Fruit fly (Drosophila melanogaster) whole organism, adult: ENCODE measurements around the gene CG34280.

Experiments
- CG11617 ChIP-seq: fragments of 200-800 bp; sonication (Bioruptor generic); optimal IDR thresholded peaks from 2 replicates; lab custom pipeline; 2017; ENCODE audit warnings: mild to moderate bottlenecking, missing biosample characterization, missing genetic modification reagents, missing genetic modification characterization
- CG12768 ChIP-seq: fragments of 200-800 bp; sonication (Bioruptor generic); optimal IDR thresholded peaks from 2 replicates; lab custom pipeline; 2017; ENCODE audit warnings: missing biosample characterization, missing genetic modification characterization, mild to moderate bottlenecking, moderate library complexity, missing genetic modification reagents
- CG14711 ChIP-seq: fragments of 200-800 bp; sonication (Bioruptor generic); optimal IDR thresholded peaks from 2 replicates; lab custom pipeline; 2018; ENCODE audit warnings: missing biosample characterization, mild to moderate bottlenecking, missing genetic modification characterization, moderate library complexity
- CG1620 ChIP-seq: fragments of 200-800 bp; sonication (Bioruptor generic); optimal IDR thresholded peaks from 2 replicates; lab custom pipeline; 2016; ENCODE audit warnings: missing biosample characterization, missing genetic modification characterization
- CG33017 ChIP-seq: fragments of 200-800 bp; sonication (Bioruptor generic); optimal IDR thresholded peaks from 2 replicates; lab custom pipeline; 2018; ENCODE audit warnings: missing biosample characterization, mild to moderate bottlenecking, missing genetic modification characterization, moderate library complexity
- CG5204 ChIP-seq: fragments of 200-800 bp; sonication (Bioruptor generic); optimal IDR thresholded peaks from 2 replicates; lab custom pipeline; 2016; ENCODE audit warnings: missing biosample characterization, missing genetic modification characterization
- CG7045 ChIP-seq: fragments of 200-800 bp; sonication (Bioruptor generic); optimal IDR thresholded peaks from 2 replicates; lab custom pipeline; 2017; ENCODE audit warnings: missing biosample characterization, mild to moderate bottlenecking, missing genetic modification characterization
- CG7101 ChIP-seq: fragments of 200-800 bp; sonication (Bioruptor generic); optimal IDR thresholded peaks from 2 replicates; lab custom pipeline; 2018; ENCODE audit warnings: missing biosample characterization, mild to moderate bottlenecking, missing genetic modification characterization, moderate library complexity
- Clk ChIP-seq: fragments of 200-800 bp; sonication (Bioruptor generic); optimal IDR thresholded peaks from 2 replicates; lab custom pipeline; 2017; ENCODE audit warnings: missing biosample characterization, missing genetic modification characterization
- Crg-1 ChIP-seq: fragments of 200-800 bp; sonication (Bioruptor generic); optimal IDR thresholded peaks from 2 replicates; lab custom pipeline; 2016; ENCODE audit warnings: missing biosample characterization, missing genetic modification characterization
- Hr96 ChIP-seq: fragments of 200-800 bp; sonication (Bioruptor generic); optimal IDR thresholded peaks from 2 replicates; lab custom pipeline; 2016; ENCODE audit warnings: missing biosample characterization, missing genetic modification characterization
- Mnt ChIP-seq: fragments of 200-800 bp; sonication (Bioruptor generic); optimal IDR thresholded peaks from 2 replicates; lab custom pipeline; 2016; ENCODE audit warnings: missing biosample characterization, mild to moderate bottlenecking, missing genetic modification characterization
- bab1 ChIP-seq: fragments of 200-800 bp; sonication (Bioruptor generic); optimal IDR thresholded peaks from 3 replicates; lab custom pipeline; 2019; ENCODE audit warnings: missing biosample characterization, mild to moderate bottlenecking, missing genetic modification characterization, moderate library complexity
- cic ChIP-seq: fragments of 200-800 bp; sonication (Bioruptor generic); optimal IDR thresholded peaks from 2 replicates; lab custom pipeline; 2017; ENCODE audit warnings: missing biosample characterization, mild to moderate bottlenecking, missing genetic modification characterization, moderate library complexity
- cnc ChIP-seq, 2 experiments: fragments of >200 bp; optimal IDR thresholded peaks; 2 replicates each; lab custom pipeline; 2017
- kay ChIP-seq: fragments of 200-800 bp; sonication (Bioruptor generic); peaks from one replicate; lab custom pipeline; 2016; ENCODE audit warnings: missing biosample characterization, missing genetic modification characterization, borderline replicate concordance
- ovo ChIP-seq: fragments of 200-800 bp; sonication (Bioruptor generic); optimal IDR thresholded peaks from 2 replicates; lab custom pipeline; 2016; ENCODE audit warnings: missing biosample characterization, missing genetic modification characterization
- pad ChIP-seq: fragments of 200-800 bp; sonication (Bioruptor generic); optimal IDR thresholded peaks from 3 replicates; lab custom pipeline; 2017; ENCODE audit warnings: missing biosample characterization, missing genetic modification characterization, mild to moderate bottlenecking, moderate library complexity, missing genetic modification reagents
- tj ChIP-seq: fragments of 200-800 bp; sonication (Bioruptor generic); optimal IDR thresholded peaks from 3 replicates; lab custom pipeline; 2017; ENCODE audit warnings: missing biosample characterization, mild to moderate bottlenecking, missing genetic modification characterization, moderate library complexity
- toe ChIP-seq: fragments of 200-800 bp; sonication (Bioruptor generic); optimal IDR thresholded peaks from 2 replicates; lab custom pipeline; 2016; ENCODE audit warnings: missing biosample characterization, missing genetic modification characterization

The CG34280 gene

DNA sequence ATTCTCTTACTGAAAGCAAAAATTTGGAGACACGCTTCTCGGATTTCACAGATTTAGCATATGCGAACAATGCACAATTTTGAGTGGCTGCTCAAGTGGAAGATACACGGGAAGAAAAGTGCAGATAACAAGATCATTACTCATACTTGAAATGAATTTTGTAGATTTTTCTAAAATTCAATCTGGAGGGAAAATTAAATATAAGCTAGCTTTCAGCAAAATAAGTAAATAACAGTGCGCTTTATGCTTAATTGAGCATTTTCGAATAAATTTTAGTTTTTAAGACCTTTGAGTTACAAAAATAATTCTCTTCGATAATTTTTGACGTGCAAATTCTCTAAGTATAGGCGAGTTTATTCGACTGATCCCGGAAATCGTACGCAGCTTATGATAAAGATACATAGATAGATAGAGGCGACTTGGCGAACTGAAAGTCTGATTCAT lies 2.8 kb downstream of the CG34280 start:
- peak; percentile 52 for TF ChIP-seq bab1
- TF ChIP-seq Crg-1 (GFP tag; lab: Kevin White, UChicago), result no peak
- TF ChIP-seq tj, result peak; percentile 90
- no peak for TF ChIP-seq ovo (GFP tag; lab: Kevin White, UChicago)
- no peak for TF ChIP-seq cnc (optimal IDR thresholded peaks at IDR 0.05; lab: Kevin White, UChicago)
- TF ChIP-seq kay (GFP tag; lab: Kevin White, UChicago), result no peak
- peak; percentile 31 for TF ChIP-seq CG12768 (GFP tag; lab: Kevin White, UChicago)
- TF ChIP-seq CG5204 (GFP tag; lab: Kevin White, UChicago), result no peak
- TF ChIP-seq CG7101 (tag; lab: Kevin White, UChicago), result peak; percentile 35
- no peak for TF ChIP-seq Mnt (GFP tag; lab: Kevin White, UChicago)
- TF ChIP-seq toe (GFP tag; lab: Kevin White, UChicago), result peak; percentile 4
- peak; percentile 61 for TF ChIP-seq CG7045 (GFP tag; lab: Kevin White, UChicago)
- no peak for TF ChIP-seq Clk (GFP tag; lab: Kevin White, UChicago)
- TF ChIP-seq pad (GFP tag; lab: Kevin White, UChicago), result peak; percentile 30
- TF ChIP-seq CG33017 (tag; lab: Kevin White, UChicago), result no peak
- peak; percentile 52 for TF ChIP-seq CG14711 (tag; lab: Kevin White, UChicago)
- no peak for TF ChIP-seq CG1620 (GFP tag; lab: Kevin White, UChicago)
- TF ChIP-seq Hr96 (GFP tag; lab: Kevin White, UChicago), result no peak
- no peak for TF ChIP-seq cic (GFP tag; lab: Kevin White, UChicago)
- no peak for TF ChIP-seq CG11617 (GFP tag; lab: Kevin White, UChicago)

DNA sequence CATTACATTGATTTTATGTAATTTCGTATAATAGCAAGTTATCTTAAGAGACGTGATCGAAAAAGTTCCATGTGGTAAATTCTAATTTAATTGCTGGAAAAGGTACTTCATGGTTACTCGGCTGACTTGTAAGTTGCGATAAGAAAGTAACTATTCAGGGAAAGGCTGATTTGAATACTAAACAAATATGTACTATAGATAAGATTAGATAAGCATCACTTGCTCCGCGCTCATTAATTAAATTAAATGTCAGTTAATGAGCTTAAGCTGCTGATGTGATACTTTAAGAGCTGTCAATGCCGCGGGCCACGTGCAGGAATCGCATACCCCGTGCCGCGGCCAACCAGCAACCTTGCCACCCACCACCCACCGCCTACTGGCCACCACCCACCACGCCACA lies 3.4 kb downstream of the CG34280 start:
- no peak for TF ChIP-seq Crg-1 (GFP tag; lab: Kevin White, UChicago)
- TF ChIP-seq tj, result no peak
- TF ChIP-seq cic (GFP tag; lab: Kevin White, UChicago), result peak; percentile 21
- TF ChIP-seq CG7101 (tag; lab: Kevin White, UChicago), result peak; percentile 16
- no peak for TF ChIP-seq Mnt (GFP tag; lab: Kevin White, UChicago)
- TF ChIP-seq Clk (GFP tag; lab: Kevin White, UChicago), result no peak
- TF ChIP-seq CG33017 (tag; lab: Kevin White, UChicago), result peak; percentile 44
- TF ChIP-seq kay (GFP tag; lab: Kevin White, UChicago), result peak; percentile 25

DNA sequence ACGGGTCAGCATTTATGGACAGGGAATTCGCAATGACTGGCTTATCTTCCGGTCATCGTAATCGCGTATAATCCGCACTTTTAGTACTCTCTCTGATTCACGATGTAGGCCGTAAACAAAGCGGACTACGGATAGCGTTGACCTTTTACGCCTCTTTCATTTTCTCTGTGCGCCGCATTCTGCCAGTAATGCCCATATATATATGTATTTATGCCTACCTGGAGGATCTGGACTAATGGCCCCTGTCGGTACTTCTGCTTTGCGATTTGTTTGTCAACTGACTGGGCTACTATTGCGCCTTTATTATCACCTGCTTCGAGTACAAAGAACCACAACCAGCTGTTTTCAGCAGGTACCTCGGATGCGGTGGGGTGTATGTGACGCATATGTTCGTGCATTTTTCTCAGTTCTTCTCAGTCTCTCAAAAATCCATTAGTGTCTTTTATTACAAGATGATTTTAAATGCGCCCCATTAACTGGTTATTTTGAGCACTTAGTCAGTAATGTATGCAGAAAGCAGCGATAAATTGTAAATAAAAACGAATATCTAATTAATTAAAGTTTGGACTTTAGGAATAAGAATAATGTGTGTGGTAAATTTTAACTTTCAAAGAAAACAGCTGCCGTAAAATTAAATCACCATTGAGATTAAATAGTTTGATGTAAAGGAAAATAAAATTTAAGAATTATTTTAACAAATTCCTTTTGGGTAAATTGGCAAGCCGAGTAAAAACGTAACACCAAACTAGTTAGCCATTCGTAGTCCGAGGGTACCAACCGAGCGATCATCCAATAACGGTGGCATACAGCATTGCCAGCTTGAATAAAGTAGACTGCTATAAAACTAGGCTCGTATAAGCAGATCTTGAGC lies 9.0 kb downstream of the CG34280 start, which contains the start of gene CREG:
TSS of gene CREG (minus strand) at position 323 of the 871 bp plus-strand sequence.
- TF ChIP-seq cic (GFP tag; lab: Kevin White, UChicago), result peak; percentile 22
- peak; percentile 26 for TF ChIP-seq pad (GFP tag; lab: Kevin White, UChicago)
- no peak for TF ChIP-seq CG1620 (GFP tag; lab: Kevin White, UChicago)
- TF ChIP-seq CG5204 (GFP tag; lab: Kevin White, UChicago), result peak; percentile 50
- TF ChIP-seq kay (GFP tag; lab: Kevin White, UChicago), result peak; percentile 83
- peak; percentile 25 for TF ChIP-seq Mnt (GFP tag; lab: Kevin White, UChicago)
- peak; percentile 71 for TF ChIP-seq CG11617 (GFP tag; lab: Kevin White, UChicago)
- peak; percentile 24 for TF ChIP-seq tj
- TF ChIP-seq toe (GFP tag; lab: Kevin White, UChicago), result no peak
- peak; percentile 58 for TF ChIP-seq Hr96 (GFP tag; lab: Kevin White, UChicago)
- TF ChIP-seq cnc (optimal IDR thresholded peaks at IDR 0.05; lab: Kevin White, UChicago), result peak; percentile 12 to 21
- TF ChIP-seq CG7045 (GFP tag; lab: Kevin White, UChicago), result peak; percentile 24
- no peak for TF ChIP-seq CG33017 (tag; lab: Kevin White, UChicago)
- TF ChIP-seq CG14711 (tag; lab: Kevin White, UChicago), result peak; percentile 20
- peak; percentile 1 for TF ChIP-seq CG7101 (tag; lab: Kevin White, UChicago)
- TF ChIP-seq ovo (GFP tag; lab: Kevin White, UChicago), result no peak
- TF ChIP-seq Clk (GFP tag; lab: Kevin White, UChicago), result no peak
- peak; percentile 59 for TF ChIP-seq CG12768 (GFP tag; lab: Kevin White, UChicago)
- TF ChIP-seq bab1, result no peak
- TF ChIP-seq Crg-1 (GFP tag; lab: Kevin White, UChicago), result peak; percentile 2

DNA sequence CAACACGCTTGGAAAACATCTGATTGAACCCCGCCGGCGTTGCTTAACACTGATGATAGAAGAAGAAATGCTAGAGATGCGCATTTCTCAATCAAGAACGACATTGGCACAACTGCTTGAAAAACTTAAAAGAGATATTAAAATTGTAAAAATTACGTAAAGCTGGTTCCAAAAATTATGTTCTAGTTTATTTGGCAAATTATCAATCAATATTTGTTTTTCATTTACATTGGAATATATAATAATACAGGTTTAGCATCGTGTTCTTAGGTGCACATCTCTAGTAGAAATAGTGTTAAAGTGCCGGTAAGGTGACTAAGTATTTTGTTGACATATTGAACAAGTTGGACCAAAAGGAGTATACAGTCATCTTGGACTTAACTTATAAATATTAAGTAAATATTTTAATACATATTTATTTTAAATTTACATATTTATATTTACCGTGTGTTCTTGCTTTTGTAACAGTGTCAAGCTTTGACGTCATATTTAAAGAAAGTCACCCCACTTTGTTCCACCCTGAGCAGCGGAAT lies 12.1 kb downstream of the CG34280 start, which contains the start of the genes Brf and sds22:
TSS of gene Brf (minus strand) at position 25 of the 533 bp plus-strand sequence.
TSS of gene sds22 (plus strand) at position 282 of the 533 bp plus-strand sequence.
- TF ChIP-seq CG14711 (tag; lab: Kevin White, UChicago) (peak; percentile 91), CG11617 (GFP tag; lab: Kevin White, UChicago) (peak; percentile 96), CG33017 (tag; lab: Kevin White, UChicago) (peak; percentile 92), cic (GFP tag; lab: Kevin White, UChicago) (peak; percentile 26), CG1620 (GFP tag; lab: Kevin White, UChicago) (peak; percentile 98), cnc (optimal IDR thresholded peaks at IDR 0.05; lab: Kevin White, UChicago) (no peak), Clk (GFP tag; lab: Kevin White, UChicago) (peak; percentile 86), pad (GFP tag; lab: Kevin White, UChicago) (peak; percentile 88), tj (peak; percentile 85), CG5204 (GFP tag; lab: Kevin White, UChicago) (peak; percentile 97), toe (GFP tag; lab: Kevin White, UChicago) (peak; percentile 98), Mnt (GFP tag; lab: Kevin White, UChicago) (peak; percentile 91), CG12768 (GFP tag; lab: Kevin White, UChicago) (peak; percentile 96), bab1 (peak; percentile 95), CG7045 (GFP tag; lab: Kevin White, UChicago) (peak; percentile 95), Crg-1 (GFP tag; lab: Kevin White, UChicago) (peak; percentile 96), kay (GFP tag; lab: Kevin White, UChicago) (peak; percentile 99), CG7101 (tag; lab: Kevin White, UChicago) (peak; percentile 97), Hr96 (GFP tag; lab: Kevin White, UChicago) (peak; percentile 93), ovo (GFP tag; lab: Kevin White, UChicago) (peak; percentile 95)
